Fruit fly (Drosophila melanogaster) S2 (cell line): ENCODE measurements around the gene hid.

Source experiments
- CG8478 ChIP-seq: fragments of >200 bp; optimal IDR thresholded peaks from 2 replicates; lab custom pipeline; 2018
- CTCF ChIP-seq, 2 experiments: fragments of >200 bp; optimal IDR thresholded peaks; 2 replicates each; lab custom pipeline; 2018

- TF ChIP-seq CG8478: no peak
- no peak for TF ChIP-seq CTCF (optimal IDR thresholded peaks at IDR 0.05; lab: Kevin White, UChicago)
Measured at dm6 chr3L:18183928-18184327, 1.5 kb downstream of the hid start.
